Worm (Caenorhabditis elegans) whole organism, L2 larva: ENCODE results near the gene hacl-1.
"Not testable (repeated sequence)": the region's sequence is repeated elsewhere in the genome, so short reads cannot be mapped to it uniquely, and the experiment has no call there.

ENCODE experiments used
- C34F6.9 ChIP-seq: fragments of 150-350 bp; optimal IDR thresholded peaks from 2 replicates; lab custom pipeline; 2014; ENCODE audit warnings: missing biosample characterization, missing genetic modification characterization
- F13H6.1 ChIP-seq: sonication (generic microtip); optimal IDR thresholded peaks from 2 replicates; lab custom pipeline; 2016; ENCODE audit warnings: missing genetic modification characterization, missing compliant biosample characterization
- R02D3.7 ChIP-seq: fragments of 150-350 bp; optimal IDR thresholded peaks from 2 replicates; lab custom pipeline; 2014; ENCODE audit warnings: missing biosample characterization, missing genetic modification characterization
- Y55F3AM.14 ChIP-seq: fragments of 200-800 bp; sonication (Bioruptor generic); optimal IDR thresholded peaks from 2 replicates; lab custom pipeline; 2018; ENCODE audit warnings: mild to moderate bottlenecking, missing genetic modification characterization, missing compliant biosample characterization
- ZK546.5 ChIP-seq: sonication (generic microtip); optimal IDR thresholded peaks from 2 replicates; lab custom pipeline; 2017; ENCODE audit warnings: missing biosample characterization, missing genetic modification characterization
- alr-1 ChIP-seq: fragments of 150-350 bp; optimal IDR thresholded peaks from 2 replicates; lab custom pipeline; 2014; ENCODE audit warnings: missing biosample characterization, missing genetic modification characterization
- blmp-1 ChIP-seq: sonication (generic microtip); optimal IDR thresholded peaks from 2 replicates; lab custom pipeline; 2017; ENCODE audit warnings: missing genetic modification characterization, mild to moderate bottlenecking, missing compliant biosample characterization, antibody characterized with exemption, moderate library complexity; ENCODE audit not compliant: insufficient read depth
- ceh-16 ChIP-seq: fragments of 150-350 bp; optimal IDR thresholded peaks from 2 replicates; lab custom pipeline; 2014; ENCODE audit warnings: missing biosample characterization, missing genetic modification characterization
- ceh-82 ChIP-seq: fragments of 150-350 bp; optimal IDR thresholded peaks from 2 replicates; lab custom pipeline; 2014; ENCODE audit warnings: missing biosample characterization, missing genetic modification characterization
- crh-2 ChIP-seq: sonication (generic microtip); optimal IDR thresholded peaks from 2 replicates; lab custom pipeline; 2017; ENCODE audit warnings: missing biosample characterization, missing genetic modification characterization
- dmd-4 ChIP-seq: sonication (generic microtip); optimal IDR thresholded peaks from 2 replicates; lab custom pipeline; 2017; ENCODE audit warnings: missing biosample characterization, missing genetic modification characterization
- egl-27 ChIP-seq: sonication (generic microtip); optimal IDR thresholded peaks from 3 replicates; lab custom pipeline; 2017; ENCODE audit warnings: missing biosample characterization, missing genetic modification reagents, missing genetic modification characterization
- elt-3 ChIP-seq: sonication (generic microtip); optimal IDR thresholded peaks from 2 replicates; lab custom pipeline; 2017; ENCODE audit warnings: missing biosample characterization, missing genetic modification characterization
- fos-1 ChIP-seq: fragments of 150-350 bp; optimal IDR thresholded peaks from 2 replicates; lab custom pipeline; 2014; ENCODE audit warnings: missing biosample characterization, missing genetic modification characterization
- gmeb-1 ChIP-seq: fragments of 150-350 bp; optimal IDR thresholded peaks from 2 replicates; lab custom pipeline; 2014; ENCODE audit warnings: missing biosample characterization, missing genetic modification characterization
- lin-11 ChIP-seq: fragments of 150-350 bp; sonication (generic microtip); optimal IDR thresholded peaks from 2 replicates; lab custom pipeline; 2014; ENCODE audit warnings: missing biosample characterization, missing genetic modification characterization, inconsistent platforms, mixed read lengths
- lin-13 ChIP-seq: fragments of 150-350 bp; optimal IDR thresholded peaks from 2 replicates; lab custom pipeline; 2014; ENCODE audit warnings: missing biosample characterization, missing genetic modification reagents, missing genetic modification characterization
- lsy-2 ChIP-seq, 2 experiments: fragments of 150-350 bp in 1 of 2; sonication (generic microtip) in 1 of 2; optimal IDR thresholded peaks; 2 replicates each; lab custom pipeline; 2014 to 2017; ENCODE audit warnings: missing biosample characterization in 2 of 2, missing genetic modification characterization in 2 of 2
- mab-5 ChIP-seq: fragments of 150-350 bp; optimal IDR thresholded peaks from 2 replicates; lab custom pipeline; 2014; ENCODE audit warnings: missing biosample characterization, missing genetic modification characterization
- mdl-1 ChIP-seq, 2 experiments: fragments of 150-350 bp in 1 of 2; sonication (generic microtip) in 1 of 2; optimal IDR thresholded peaks; 2 replicates each; lab custom pipeline; 2017; ENCODE audit warnings: missing biosample characterization in 2 of 2, missing genetic modification characterization in 2 of 2
- nhr-10 ChIP-seq: sonication (generic microtip); optimal IDR thresholded peaks from 2 replicates; lab custom pipeline; 2017; ENCODE audit warnings: missing biosample characterization, missing genetic modification characterization
- nhr-11 ChIP-seq: fragments of 150-350 bp; optimal IDR thresholded peaks from 2 replicates; lab custom pipeline; 2014; ENCODE audit warnings: missing biosample characterization, missing genetic modification characterization
- nhr-12 ChIP-seq: fragments of 150-350 bp; optimal IDR thresholded peaks from 2 replicates; lab custom pipeline; 2014; ENCODE audit warnings: missing biosample characterization, missing genetic modification characterization
- nhr-129 ChIP-seq: fragments of 150-350 bp; optimal IDR thresholded peaks from 2 replicates; lab custom pipeline; 2014; ENCODE audit warnings: missing biosample characterization, missing genetic modification characterization
- nhr-21 ChIP-seq: fragments of 150-350 bp; optimal IDR thresholded peaks from 2 replicates; lab custom pipeline; 2014; ENCODE audit warnings: missing biosample characterization, missing genetic modification characterization
- nhr-23 ChIP-seq: fragments of 150-350 bp; optimal IDR thresholded peaks from 2 replicates; lab custom pipeline; 2014; ENCODE audit warnings: missing biosample characterization, missing genetic modification reagents, missing genetic modification characterization
- nhr-237 ChIP-seq: fragments of 150-350 bp; optimal IDR thresholded peaks from 2 replicates; lab custom pipeline; 2014; ENCODE audit warnings: missing biosample characterization, missing genetic modification characterization
- nhr-25 ChIP-seq: fragments of 150-350 bp; sonication (generic microtip); optimal IDR thresholded peaks from 3 replicates; lab custom pipeline; 2014; ENCODE audit warnings: missing biosample characterization, missing genetic modification characterization
- nhr-6 ChIP-seq: fragments of 150-350 bp; optimal IDR thresholded peaks from 2 replicates; lab custom pipeline; 2014; ENCODE audit warnings: missing biosample characterization, missing genetic modification characterization
- peb-1 ChIP-seq: fragments of 150-350 bp; optimal IDR thresholded peaks from 2 replicates; lab custom pipeline; 2014; ENCODE audit warnings: missing biosample characterization, missing genetic modification characterization
- sem-4 ChIP-seq: fragments of 150-350 bp; optimal IDR thresholded peaks from 2 replicates; lab custom pipeline; 2014; ENCODE audit warnings: missing biosample characterization, missing genetic modification reagents, missing genetic modification characterization
- skn-1 ChIP-seq: sonication (generic microtip); optimal IDR thresholded peaks from 2 replicates; lab custom pipeline; 2017; ENCODE audit warnings: missing biosample characterization, missing genetic modification characterization
- sma-3 ChIP-seq: sonication (generic microtip); optimal IDR thresholded peaks from 2 replicates; lab custom pipeline; 2016; ENCODE audit warnings: missing genetic modification reagents, missing genetic modification characterization, missing compliant biosample characterization
- sma-9 ChIP-seq, 2 experiments: fragments of 150-350 bp in 1 of 2; sonication (generic microtip) in 1 of 2; optimal IDR thresholded peaks; 2 replicates each; lab custom pipeline; 2014 to 2016; ENCODE audit warnings: missing genetic modification characterization in 2 of 2, mild to moderate bottlenecking in 1 of 2, missing biosample characterization in 1 of 2, missing compliant biosample characterization in 1 of 2, missing genetic modification reagents in 1 of 2, moderate library complexity in 1 of 2
- snpc-4 ChIP-seq: fragments of 150-350 bp; optimal IDR thresholded peaks from 2 replicates; lab custom pipeline; 2014; ENCODE audit warnings: missing biosample characterization, missing genetic modification characterization
- unc-55 ChIP-seq: fragments of 150-350 bp; sonication (generic microtip); optimal IDR thresholded peaks from 3 replicates; lab custom pipeline; 2014; ENCODE audit warnings: missing biosample characterization, missing genetic modification reagents, missing genetic modification characterization
- unc-62 ChIP-seq: fragments of 150-350 bp; optimal IDR thresholded peaks from 2 replicates; lab custom pipeline; 2014; ENCODE audit warnings: missing biosample characterization, missing genetic modification reagents, missing genetic modification characterization
- zag-1 ChIP-seq: fragments of 150-350 bp; optimal IDR thresholded peaks from 2 replicates; lab custom pipeline; 2014; ENCODE audit warnings: missing biosample characterization, missing genetic modification characterization
- ztf-11 ChIP-seq: sonication (generic microtip); optimal IDR thresholded peaks from 2 replicates; lab custom pipeline; 2017; ENCODE audit warnings: missing biosample characterization, missing genetic modification characterization
- ztf-4 ChIP-seq: fragments of 150-350 bp; optimal IDR thresholded peaks from 2 replicates; lab custom pipeline; 2014; ENCODE audit warnings: missing biosample characterization, missing genetic modification characterization

The hacl-1 gene

ce11 chrII:11534429-11535099, 41.8 kb upstream of the hacl-1 start, which contains the start of gene Y62F5A.12:
Gene Y62F5A.12 (minus strand): TSS chrII:11534479.
- peak; percentile 5 for TF ChIP-seq mab-5 (tag; lab: Kevin White, UChicago)
- TF ChIP-seq sma-9 (GFP tag; optimal IDR thresholded peaks at IDR 0.05; lab: Kevin White, UChicago), result peak; percentile 88
- TF ChIP-seq sma-9 (tag; optimal IDR thresholded peaks at IDR 0.05; lab: Kevin White, UChicago), result not testable (repeated sequence)
- TF ChIP-seq lsy-2 (tag; optimal IDR thresholded peaks at IDR 0.05; lab: Kevin White, UChicago), result peak; percentile 59 to 81
- TF ChIP-seq sem-4 (tag; lab: Kevin White, UChicago), result peak; percentile 50
- TF ChIP-seq ceh-82, result peak; percentile 65
- peak; percentile 39 for TF ChIP-seq lin-11
- TF ChIP-seq snpc-4 (tag; lab: Kevin White, UChicago), result peak; percentile 10
- peak; percentile 86 for TF ChIP-seq gmeb-1 (tag; lab: Kevin White, UChicago)
- TF ChIP-seq ztf-4 (tag; lab: Kevin White, UChicago), result peak; percentile 49
- TF ChIP-seq nhr-6 (tag; lab: Kevin White, UChicago), result peak; percentile 5
- TF ChIP-seq C34F6.9, result peak; percentile 62
- peak; percentile 94 for TF ChIP-seq sma-3 (GFP tag; lab: Kevin White, UChicago)
- peak; percentile 38 for TF ChIP-seq ZK546.5 (tag; lab: Kevin White, UChicago)
- peak; percentile 12 for TF ChIP-seq fos-1 (tag; lab: Kevin White, UChicago)
- peak; percentile 54 for TF ChIP-seq nhr-21 (tag; lab: Kevin White, UChicago)
- peak in 1 of 2 experiments; percentile 58 for TF ChIP-seq mdl-1 (tag; optimal IDR thresholded peaks at IDR 0.05; lab: Kevin White, UChicago)
- peak; percentile 68 for TF ChIP-seq unc-55 (GFP tag; lab: Kevin White, UChicago)
- peak; percentile 69 for TF ChIP-seq nhr-129 (tag; lab: Kevin White, UChicago)
- peak; percentile 64 for TF ChIP-seq egl-27 (tag; lab: Kevin White, UChicago)
- peak; percentile 73 for TF ChIP-seq Y55F3AM.14 (GFP tag; lab: Kevin White, UChicago)
- peak; percentile 71 for TF ChIP-seq crh-2 (tag; lab: Kevin White, UChicago)
- TF ChIP-seq nhr-25 (tag; lab: Kevin White, UChicago), result peak; percentile 52
- TF ChIP-seq lin-13 (GFP tag; lab: Kevin White, UChicago), result peak; percentile 88
- peak; percentile 2 for TF ChIP-seq zag-1 (tag; lab: Kevin White, UChicago)
- peak; percentile 89 for TF ChIP-seq F13H6.1 (tag; lab: Kevin White, UChicago)

ce11 chrII:11533716-11534115, 41.0 kb upstream of the hacl-1 start, which contains the start of gene mdt-8:
Gene mdt-8 (minus strand): TSS chrII:11533816.
- no peak for TF ChIP-seq skn-1
- TF ChIP-seq unc-62 (GFP tag; lab: Kevin White, UChicago), result no peak
- no peak for TF ChIP-seq peb-1 (tag; lab: Kevin White, UChicago)
- no peak for TF ChIP-seq mab-5 (tag; lab: Kevin White, UChicago)
- TF ChIP-seq egl-27 (tag; lab: Kevin White, UChicago), result no peak
- no peak for TF ChIP-seq crh-2 (tag; lab: Kevin White, UChicago)
- TF ChIP-seq nhr-23, result no peak
- TF ChIP-seq blmp-1, result no peak
- no peak for TF ChIP-seq nhr-237 (tag; lab: Kevin White, UChicago)
- no peak for TF ChIP-seq ztf-11 (tag; lab: Kevin White, UChicago)
- no peak for TF ChIP-seq nhr-11 (tag; lab: Kevin White, UChicago)
- TF ChIP-seq dmd-4 (tag; lab: Kevin White, UChicago), result no peak
- TF ChIP-seq mdl-1 (tag; optimal IDR thresholded peaks at IDR 0.05; lab: Kevin White, UChicago), result no peak
- TF ChIP-seq sma-9 (GFP tag; optimal IDR thresholded peaks at IDR 0.05; lab: Kevin White, UChicago), result no peak
- no peak for TF ChIP-seq sma-9 (tag; optimal IDR thresholded peaks at IDR 0.05; lab: Kevin White, UChicago)
- TF ChIP-seq Y55F3AM.14 (GFP tag; lab: Kevin White, UChicago), result no peak
- TF ChIP-seq lin-13 (GFP tag; lab: Kevin White, UChicago), result no peak
- no peak for TF ChIP-seq nhr-12 (tag; lab: Kevin White, UChicago)
- no peak for TF ChIP-seq nhr-10 (tag; lab: Kevin White, UChicago)

ce11 chrII:11526954-11527353, 34.2 kb upstream of the hacl-1 start, which contains the start of gene age-1:
Gene age-1 (minus strand): TSS chrII:11527054.
- TF ChIP-seq C34F6.9 (no peak), nhr-23 (no peak), Y55F3AM.14 (GFP tag; lab: Kevin White, UChicago) (no peak), fos-1 (tag; lab: Kevin White, UChicago) (no peak), peb-1 (tag; lab: Kevin White, UChicago) (no peak), nhr-237 (tag; lab: Kevin White, UChicago) (no peak), elt-3 (tag; lab: Kevin White, UChicago) (no peak), R02D3.7 (no peak), sem-4 (tag; lab: Kevin White, UChicago) (no peak), sma-9 (GFP tag; optimal IDR thresholded peaks at IDR 0.05; lab: Kevin White, UChicago) (no peak), sma-9 (tag; optimal IDR thresholded peaks at IDR 0.05; lab: Kevin White, UChicago) (no peak), nhr-6 (tag; lab: Kevin White, UChicago) (no peak), lsy-2 (tag; optimal IDR thresholded peaks at IDR 0.05; lab: Kevin White, UChicago) (no peak), ceh-16 (no peak), egl-27 (tag; lab: Kevin White, UChicago) (no peak), nhr-12 (tag; lab: Kevin White, UChicago) (no peak), alr-1 (tag; lab: Kevin White, UChicago) (no peak), F13H6.1 (tag; lab: Kevin White, UChicago) (no peak), unc-62 (GFP tag; lab: Kevin White, UChicago) (no peak)
